Worm (Caenorhabditis elegans): ENCODE measurements around the gene F27E5.8.

The F27E5.8 gene

ce11 chrII:10094190-10094923 lies 32.9 kb downstream of the F27E5.8 start, which contains the start of gene lact-2:
Gene lact-2, plus strand, starts transcription at chrII:10094873.
- peak; percentile 44 for TF ChIP-seq hlh-11 (tag; optimal IDR thresholded peaks at IDR 0.05)
- TF ChIP-seq nhr-28 (tag; optimal IDR thresholded peaks at IDR 0.05) = peak; percentile 66
- no peak for TF ChIP-seq daf-16 (GFP tag; optimal IDR thresholded peaks at IDR 0.05)
- peak; percentile 55 for TF ChIP-seq daf-16 (tag; optimal IDR thresholded peaks at IDR 0.05)
- peak in 1 of 2 experiments; percentile 55 for TF ChIP-seq unc-62 (GFP tag; optimal IDR thresholded peaks at IDR 0.05 in 1 of 2)
- no peak for TF ChIP-seq unc-62 (tag; optimal IDR thresholded peaks at IDR 0.05)
- TF ChIP-seq ZK337.2 (GFP tag; IDR thresholded peaks at IDR 0.05) = no peak
- TF ChIP-seq pqm-1 (tag; optimal IDR thresholded peaks at IDR 0.05) = peak; percentile 89

ce11 chrII:10093120-10093519 lies 34.2 kb downstream of the F27E5.8 start:
- no peak for TF ChIP-seq tag-97 (GFP tag; IDR thresholded peaks at IDR 0.05)
- TF ChIP-seq unc-62 (GFP tag; optimal IDR thresholded peaks at IDR 0.05 in 1 of 2) = peak in 1 of 2 experiments; percentile 94
- no peak for TF ChIP-seq unc-62 (tag; optimal IDR thresholded peaks at IDR 0.05)

- TF ChIP-seq zag-1 (tag; optimal IDR thresholded peaks at IDR 0.05) (no peak), unc-62 (GFP tag; optimal IDR thresholded peaks at IDR 0.05 in 1 of 2) (peak in 1 of 2 experiments; percentile 35), unc-62 (tag; optimal IDR thresholded peaks at IDR 0.05) (no peak), nhr-25 (tag; optimal IDR thresholded peaks at IDR 0.05; ENCODE audit: borderline replicate concordance, insufficient read depth) (no peak), lin-29 (GFP tag; IDR thresholded peaks at IDR 0.05) (no peak)
Measured at ce11 chrII:10084482-10084881, 42.8 kb downstream of the F27E5.8 start.

- no peak for TF ChIP-seq spr-1 (tag; optimal IDR thresholded peaks at IDR 0.05)
- TF ChIP-seq saeg-2 (GFP tag; IDR thresholded peaks at IDR 0.05) = no peak
- TF ChIP-seq pqm-1 (tag; optimal IDR thresholded peaks at IDR 0.05) = no peak
- no peak for TF ChIP-seq tag-97 (GFP tag; IDR thresholded peaks at IDR 0.05)
- TF ChIP-seq unc-62 (GFP tag; optimal IDR thresholded peaks at IDR 0.05 in 1 of 2) = peak in 1 of 2 experiments; percentile 87
- TF ChIP-seq unc-62 (tag; optimal IDR thresholded peaks at IDR 0.05) = no peak
- TF ChIP-seq ceh-44 (GFP tag; IDR thresholded peaks at IDR 0.05) = no peak
- peak; percentile 12; the same call in 1 of the 2 replicates for TF ChIP-seq set-16 (GFP tag; IDR thresholded peaks at IDR 0.05)
- TF ChIP-seq aha-1 (tag) = peak; percentile 24
- no peak for TF ChIP-seq zfp-3 (GFP tag; conservative IDR thresholded peaks at IDR 0.05)
- no peak for TF ChIP-seq lin-15B (tag; optimal IDR thresholded peaks at IDR 0.05)
- TF ChIP-seq lin-38 (GFP tag; IDR thresholded peaks at IDR 0.05) = no peak
- no peak for TF ChIP-seq hlh-30 (tag; optimal IDR thresholded peaks at IDR 0.05; ENCODE audit: insufficient read depth)
- TF ChIP-seq nhr-48 (tag; optimal IDR thresholded peaks at IDR 0.05) = no peak
- no peak for TF ChIP-seq mes-2 (tag; optimal IDR thresholded peaks at IDR 0.05; ENCODE audit: poor library complexity, severe bottlenecking)
- peak; percentile 2 for TF ChIP-seq rbr-2 (tag; optimal IDR thresholded peaks at IDR 0.05)
- TF ChIP-seq attf-4 (tag; optimal IDR thresholded peaks at IDR 0.05) = no peak
- no peak for TF ChIP-seq nhr-77 (tag; optimal IDR thresholded peaks at IDR 0.05)
- TF ChIP-seq daf-16 (GFP tag; optimal IDR thresholded peaks at IDR 0.05) = no peak
- TF ChIP-seq daf-16 (tag; optimal IDR thresholded peaks at IDR 0.05) = no peak
- no peak for TF ChIP-seq Y105C5A.15 (GFP tag; IDR thresholded peaks at IDR 0.05)
- TF ChIP-seq F49E8.2 (tag; optimal IDR thresholded peaks at IDR 0.05; ENCODE audit: borderline replicate concordance) = no peak
- TF ChIP-seq pha-4 (GFP tag; IDR thresholded peaks at IDR 0.05) = no peak
- peak; percentile 10 for TF ChIP-seq pha-4 (tag; optimal IDR thresholded peaks at IDR 0.05)
- TF ChIP-seq fkh-10 (GFP tag; optimal IDR thresholded peaks at IDR 0.05) = no peak
- no peak for TF ChIP-seq lir-3 (tag; optimal IDR thresholded peaks at IDR 0.05)
- TF ChIP-seq ctbp-1 (GFP tag; IDR thresholded peaks at IDR 0.05) = no peak
- TF ChIP-seq nhr-76 (tag; optimal IDR thresholded peaks at IDR 0.05) = no peak
- TF ChIP-seq lin-29 (GFP tag; IDR thresholded peaks at IDR 0.05) = no peak
- TF ChIP-seq ceh-62 (tag; optimal IDR thresholded peaks at IDR 0.05) = no peak
- no peak for TF ChIP-seq dve-1 (tag; optimal IDR thresholded peaks at IDR 0.05; ENCODE audit: insufficient read depth)
- no peak for TF ChIP-seq dpl-1 (GFP tag; optimal IDR thresholded peaks at IDR 0.05)
Measured at ce11 chrII:10075794-10076193, 51.5 kb downstream of the F27E5.8 start.
